Fruit fly (Drosophila melanogaster) whole organism, embryonic: ENCODE measurements around the gene Lcp65Aa.
A peak's percentile ranks its signal among the peaks of the same experiment; 100 is the strongest.

Experiments used
- Abd-B ChIP-seq: fragments of 200-800 bp; sonication (Bioruptor generic); optimal IDR thresholded peaks from 2 replicates; lab custom pipeline; 2018; ENCODE audit warnings: missing biosample characterization, mild to moderate bottlenecking, missing genetic modification characterization, moderate library complexity
- Bdp1 ChIP-seq: fragments of 200-800 bp; sonication (Bioruptor generic); optimal IDR thresholded peaks from 3 replicates; lab custom pipeline; 2016; ENCODE audit warnings: missing biosample characterization, missing genetic modification characterization
- CG10431 ChIP-seq: fragments of 200-800 bp; sonication (Bioruptor generic); optimal IDR thresholded peaks from 3 replicates; lab custom pipeline; 2018; ENCODE audit warnings: missing biosample characterization, mild to moderate bottlenecking, missing genetic modification characterization
- CG13624 ChIP-seq: fragments of 200-800 bp; sonication (Bioruptor generic); optimal IDR thresholded peaks from 2 replicates; lab custom pipeline; 2016; ENCODE audit warnings: missing biosample characterization, missing genetic modification characterization
- CG14965 ChIP-seq: fragments of 200-800 bp; sonication (Bioruptor generic); optimal IDR thresholded peaks from 2 replicates; lab custom pipeline; 2016; ENCODE audit warnings: missing biosample characterization, missing genetic modification characterization, borderline replicate concordance
- CG15514 ChIP-seq: fragments of 200-800 bp; sonication (Bioruptor generic); optimal IDR thresholded peaks from 3 replicates; lab custom pipeline; 2017; ENCODE audit warnings: missing biosample characterization, missing genetic modification characterization, mild to moderate bottlenecking, moderate library complexity, missing genetic modification reagents
- CG15601 ChIP-seq: fragments of 200-800 bp; sonication (Bioruptor generic); optimal IDR thresholded peaks from 3 replicates; lab custom pipeline; 2019; ENCODE audit warnings: missing biosample characterization, mild to moderate bottlenecking, missing genetic modification characterization, moderate library complexity
- CG1602 ChIP-seq: fragments of 200-800 bp; sonication (Bioruptor generic); optimal IDR thresholded peaks from 3 replicates; lab custom pipeline; 2016; ENCODE audit warnings: missing biosample characterization, missing genetic modification characterization
- CG18476 ChIP-seq: fragments of 200-800 bp; sonication (Bioruptor generic); optimal IDR thresholded peaks from 2 replicates; lab custom pipeline; 2016; ENCODE audit warnings: missing biosample characterization, mild to moderate bottlenecking, missing genetic modification characterization
- CG2199 ChIP-seq: fragments of 200-800 bp; sonication (Bioruptor generic); IDR thresholded peaks from 3 replicates; pipeline ENCODE4 v1.3.6; 2022; ENCODE audit warnings: missing biosample characterization, missing genetic modification characterization
- CG32767 ChIP-seq: fragments of 200-800 bp; sonication (Bioruptor generic); IDR thresholded peaks from 2 replicates; pipeline ENCODE4 v1.3.6; 2022; ENCODE audit warnings: missing biosample characterization, missing genetic modification characterization
- CG34422 ChIP-seq: fragments of 200-800 bp; sonication (Bioruptor generic); IDR thresholded peaks from 3 replicates; pipeline ENCODE4 v1.3.6; 2022; ENCODE audit warnings: missing biosample characterization, missing genetic modification characterization
- CG3838 ChIP-seq: fragments of 200-800 bp; sonication (Bioruptor generic); optimal IDR thresholded peaks from 3 replicates; lab custom pipeline; 2016; ENCODE audit warnings: missing biosample characterization, missing genetic modification characterization
- CG4282 ChIP-seq: fragments of 200-800 bp; sonication (Bioruptor generic); optimal IDR thresholded peaks from 2 replicates; lab custom pipeline; 2016; ENCODE audit warnings: missing biosample characterization, missing genetic modification characterization
- CG4328 ChIP-seq: fragments of 200-800 bp; sonication (Bioruptor generic); optimal IDR thresholded peaks from 3 replicates; lab custom pipeline; 2017; ENCODE audit warnings: missing biosample characterization, missing genetic modification reagents, missing genetic modification characterization
- CG4424 ChIP-seq: fragments of 200-800 bp; sonication (Bioruptor generic); optimal IDR thresholded peaks from 3 replicates; lab custom pipeline; 2016; ENCODE audit warnings: missing biosample characterization, missing genetic modification characterization
- CG6254 ChIP-seq: fragments of 200-800 bp; sonication (Bioruptor generic); optimal IDR thresholded peaks from 3 replicates; lab custom pipeline; 2017; ENCODE audit warnings: mild to moderate bottlenecking, missing biosample characterization, missing genetic modification reagents, missing genetic modification characterization
- CG8924 ChIP-seq: fragments of 200-800 bp; optimal IDR thresholded peaks from 3 replicates; lab custom pipeline; 2019; ENCODE audit warnings: missing biosample characterization, mild to moderate bottlenecking, missing genetic modification characterization, moderate library complexity
- CHES-1-like ChIP-seq: fragments of 200-800 bp; sonication (Bioruptor generic); optimal IDR thresholded peaks from 2 replicates; lab custom pipeline; 2016; ENCODE audit warnings: missing biosample characterization, missing genetic modification characterization
- D ChIP-seq, 2 experiments: fragments of 200-800 bp in 1 of 2; fragments of >200 bp in 1 of 2; sonication (Bioruptor generic) in 1 of 2; optimal IDR thresholded peaks; 2 replicates in 1 of 2; 3 replicates in 1 of 2; lab custom pipeline; 2017; ENCODE audit warnings: mild to moderate bottlenecking in 1 of 2, missing biosample characterization in 1 of 2, missing genetic modification characterization in 1 of 2, missing genetic modification reagents in 1 of 2
- D19B ChIP-seq: fragments of 200-800 bp; sonication (Bioruptor generic); optimal IDR thresholded peaks from 2 replicates; lab custom pipeline; 2017; ENCODE audit warnings: missing biosample characterization, mild to moderate bottlenecking, missing genetic modification characterization
- Ets97D ChIP-seq: fragments of 200-800 bp; sonication (Bioruptor generic); optimal IDR thresholded peaks from 3 replicates; lab custom pipeline; 2016; ENCODE audit warnings: missing biosample characterization, missing genetic modification characterization
- Hr3 ChIP-seq: fragments of 200-800 bp; sonication (Bioruptor generic); optimal IDR thresholded peaks from 3 replicates; lab custom pipeline; 2016; ENCODE audit warnings: missing biosample characterization, missing genetic modification characterization
- MBD-R2 ChIP-seq: fragments of 200-800 bp; sonication (Bioruptor generic); IDR thresholded peaks from 2 replicates; pipeline ENCODE4 v1.3.6; 2022; ENCODE audit warnings: missing biosample characterization, missing genetic modification characterization
- Poxn ChIP-seq: fragments of 200-800 bp; sonication (Bioruptor generic); IDR thresholded peaks from 2 replicates; pipeline ENCODE4 v1.3.6; 2022; ENCODE audit warnings: missing biosample characterization, missing genetic modification characterization
- Ssrp ChIP-seq: fragments of 200-800 bp; sonication (Bioruptor generic); optimal IDR thresholded peaks from 2 replicates; lab custom pipeline; 2018; ENCODE audit warnings: missing biosample characterization, mild to moderate bottlenecking, missing genetic modification characterization, moderate library complexity
- Xbp1 ChIP-seq: fragments of 200-800 bp; sonication (Bioruptor generic); optimal IDR thresholded peaks from 3 replicates; lab custom pipeline; 2016; ENCODE audit warnings: missing biosample characterization, mild to moderate bottlenecking, missing genetic modification characterization
- YL-1 ChIP-seq: fragments of 200-800 bp; sonication (Bioruptor generic); optimal IDR thresholded peaks from 3 replicates; lab custom pipeline; 2017; ENCODE audit warnings: missing biosample characterization, mild to moderate bottlenecking, missing genetic modification characterization
- ac ChIP-seq: fragments of 200-800 bp; sonication (Bioruptor generic); optimal IDR thresholded peaks from 3 replicates; lab custom pipeline; 2017; ENCODE audit warnings: missing biosample characterization, mild to moderate bottlenecking, missing genetic modification characterization
- ara ChIP-seq: fragments of 200-800 bp; sonication (Bioruptor generic); IDR thresholded peaks from 2 replicates; pipeline ENCODE4 v1.3.6; 2022; ENCODE audit warnings: missing biosample characterization, missing genetic modification characterization
- ato ChIP-seq: fragments of 200-800 bp; sonication (Bioruptor generic); IDR thresholded peaks from 2 replicates; pipeline ENCODE4 v1.3.6; 2022; ENCODE audit warnings: missing biosample characterization, missing genetic modification characterization; ENCODE audit not compliant: partially characterized antibody
- btn ChIP-seq: fragments of 200-800 bp; sonication (Bioruptor generic); optimal IDR thresholded peaks from 2 replicates; lab custom pipeline; 2016; ENCODE audit warnings: missing biosample characterization, missing genetic modification characterization
- ci ChIP-seq: fragments of 200-800 bp; sonication (Bioruptor generic); IDR thresholded peaks from 3 replicates; pipeline ENCODE4 v1.3.6; 2022; ENCODE audit warnings: missing biosample characterization, missing genetic modification characterization
- da ChIP-seq: fragments of 200-800 bp; sonication (Bioruptor generic); optimal IDR thresholded peaks from 2 replicates; lab custom pipeline; 2016; ENCODE audit warnings: missing biosample characterization, missing genetic modification characterization
- dimm ChIP-seq: fragments of 200-800 bp; sonication (Bioruptor generic); IDR thresholded peaks from 2 replicates; pipeline ENCODE4 v1.3.6; 2022; ENCODE audit warnings: missing biosample characterization, missing genetic modification characterization
- fd102C ChIP-seq: fragments of 200-800 bp; sonication (Bioruptor generic); optimal IDR thresholded peaks from 2 replicates; lab custom pipeline; 2018; ENCODE audit warnings: missing biosample characterization, mild to moderate bottlenecking, missing genetic modification characterization, moderate library complexity
- fd96Cb ChIP-seq: fragments of 200-800 bp; sonication (Bioruptor generic); optimal IDR thresholded peaks from 2 replicates; lab custom pipeline; 2018; ENCODE audit warnings: missing biosample characterization, mild to moderate bottlenecking, missing genetic modification characterization, moderate library complexity
- gcm ChIP-seq: fragments of 200-800 bp; sonication (Bioruptor generic); optimal IDR thresholded peaks from 2 replicates; lab custom pipeline; 2019; ENCODE audit warnings: missing biosample characterization, mild to moderate bottlenecking, missing genetic modification characterization, moderate library complexity
- knrl ChIP-seq: fragments of 200-800 bp; sonication (Bioruptor generic); IDR thresholded peaks from 3 replicates; pipeline ENCODE4 v1.3.6; 2022; ENCODE audit warnings: missing biosample characterization, missing genetic modification characterization; ENCODE audit not compliant: partially characterized antibody
- lola ChIP-seq, 3 experiments: fragments of >200 bp in 2 of 3; fragments of 200-800 bp in 1 of 3; sonication (Bioruptor generic) in 1 of 3; optimal IDR thresholded peaks; 2 replicates each; lab custom pipeline; 2017 to 2019; ENCODE audit warnings: missing biosample characterization in 3 of 3, missing genetic modification characterization in 3 of 3, mild to moderate bottlenecking in 1 of 3, moderate library complexity in 1 of 3
- org-1 ChIP-seq: fragments of 200-800 bp; sonication (Bioruptor generic); optimal IDR thresholded peaks from 2 replicates; lab custom pipeline; 2017; ENCODE audit warnings: missing biosample characterization, missing genetic modification characterization
- pnt ChIP-seq: fragments of 200-800 bp; sonication (Bioruptor generic); optimal IDR thresholded peaks from 3 replicates; lab custom pipeline; 2016; ENCODE audit warnings: missing biosample characterization, missing genetic modification characterization
- sens ChIP-seq: fragments of 200-800 bp; sonication (Bioruptor generic); peaks from one replicate; lab custom pipeline; 2016; ENCODE audit warnings: missing biosample characterization, missing genetic modification characterization
- slbo ChIP-seq: fragments of 200-800 bp; sonication (Bioruptor generic); IDR thresholded peaks from 2 replicates; pipeline ENCODE4 v1.3.6; 2022; ENCODE audit warnings: missing biosample characterization, missing genetic modification characterization
- toy ChIP-seq: fragments of 200-800 bp; sonication (Bioruptor generic); IDR thresholded peaks from 2 replicates; pipeline ENCODE4 v1.3.6; 2022; ENCODE audit warnings: missing biosample characterization, missing genetic modification characterization
- trh ChIP-seq: fragments of 200-800 bp; sonication (Bioruptor generic); optimal IDR thresholded peaks from 2 replicates; lab custom pipeline; 2016; ENCODE audit warnings: missing biosample characterization, missing genetic modification characterization
- vnd ChIP-seq: fragments of 200-800 bp; sonication (Bioruptor generic); IDR thresholded peaks from 3 replicates; pipeline ENCODE4 v1.3.6; 2022; ENCODE audit warnings: missing biosample characterization, missing genetic modification characterization; ENCODE audit not compliant: partially characterized antibody
- wdn ChIP-seq: fragments of 200-800 bp; sonication (Bioruptor generic); IDR thresholded peaks from 2 replicates; pipeline ENCODE4 v1.3.6; 2022; ENCODE audit warnings: missing biosample characterization, missing genetic modification characterization

The Lcp65Aa gene

dm6 chr3L:6188995-6189927, 38.2 kb downstream of the Lcp65Aa start, which contains the start of the genes D19A and CG7386 (continued):
- TF ChIP-seq Bdp1 (GFP tag; lab: Kevin White, UChicago) (no peak), CG13624 (peak; percentile 66), Hr3 (GFP tag; lab: Kevin White, UChicago) (peak; percentile 34), CG18476 (GFP tag; lab: Kevin White, UChicago) (no peak), CG1602 (no peak), CG2199 (GFP tag; lab: Robert Waterston, UW) (0 out of 3 replicates have a peak, but pooled peaks have one; percentile 17), CG14965 (no peak), ci (GFP tag; lab: Robert Waterston, UW) (peak; percentile 75), Ets97D (GFP tag; lab: Kevin White, UChicago) (peak; percentile 57), CG4424 (GFP tag; lab: Kevin White, UChicago) (peak; percentile 15), CG6254 (GFP tag; lab: Kevin White, UChicago) (no peak), CG15601 (tag; lab: Kevin White, UChicago) (peak; percentile 20), CG10431 (GFP tag; lab: Kevin White, UChicago) (peak; percentile 27), sens (GFP tag; lab: Kevin White, UChicago) (peak; percentile 83), dimm (no peak), wdn (GFP tag; lab: Robert Waterston, UW) (no peak), toy (GFP tag; lab: Robert Waterston, UW) (0 out of 2 replicates have a peak, but pooled peaks have one; percentile 33), CG4328 (GFP tag; lab: Kevin White, UChicago) (peak; percentile 25), CG15514 (GFP tag; lab: Kevin White, UChicago) (peak; percentile 76), fd102C (GFP tag; lab: Kevin White, UChicago) (no peak), trh (GFP tag; lab: Kevin White, UChicago) (no peak), ac (no peak), D (optimal IDR thresholded peaks at IDR 0.05; lab: Kevin White, UChicago) (no peak), D (GFP tag; optimal IDR thresholded peaks at IDR 0.05; lab: Kevin White, UChicago) (peak; percentile 14), CG8924 (tag; lab: Kevin White, UChicago) (peak; percentile 69), CG4282 (GFP tag; lab: Kevin White, UChicago) (no peak), CG3838 (GFP tag; lab: Kevin White, UChicago) (no peak), slbo (GFP tag; lab: Robert Waterston, UW) (peak; percentile 86), fd96Cb (tag; lab: Kevin White, UChicago) (peak; percentile 22), knrl (GFP tag; lab: Robert Waterston, UW) (peak; percentile 39; the same call in 2 of the 3 replicates), pnt (GFP tag; lab: Kevin White, UChicago) (peak; percentile 39), YL-1 (peak; percentile 52), Xbp1 (GFP tag; lab: Kevin White, UChicago) (peak; percentile 67), CG34422 (GFP tag; lab: Robert Waterston, UW) (peak; percentile 52), Abd-B (GFP tag; lab: Kevin White, UChicago) (no peak), da (GFP tag; lab: Kevin White, UChicago) (no peak), lola (GFP tag; optimal IDR thresholded peaks at IDR 0.05; lab: Kevin White, UChicago) (peak in 1 of 3 experiments; percentile 15), btn (no peak), gcm (GFP tag; lab: Kevin White, UChicago) (peak; percentile 24), D19B (GFP tag; lab: Kevin White, UChicago) (peak; percentile 63), org-1 (GFP tag; lab: Kevin White, UChicago) (no peak), Poxn (GFP tag; lab: Robert Waterston, UW) (no peak), Ssrp (tag; lab: Kevin White, UChicago) (peak; percentile 25), vnd (GFP tag; lab: Robert Waterston, UW) (no peak), CHES-1-like (GFP tag; lab: Kevin White, UChicago) (peak; percentile 22), ara (GFP tag; lab: Robert Waterston, UW) (peak; percentile 33; the same call in 1 of the 2 replicates), ato (GFP tag; lab: Robert Waterston, UW) (no peak), MBD-R2 (GFP tag; lab: Robert Waterston, UW) (peak; percentile 92), CG32767 (0 out of 2 replicates have a peak, but pooled peaks have one; percentile 38)
